Worm (Caenorhabditis elegans): ENCODE data around the gene C45B2.6.

The C45B2.6 gene

DNA sequence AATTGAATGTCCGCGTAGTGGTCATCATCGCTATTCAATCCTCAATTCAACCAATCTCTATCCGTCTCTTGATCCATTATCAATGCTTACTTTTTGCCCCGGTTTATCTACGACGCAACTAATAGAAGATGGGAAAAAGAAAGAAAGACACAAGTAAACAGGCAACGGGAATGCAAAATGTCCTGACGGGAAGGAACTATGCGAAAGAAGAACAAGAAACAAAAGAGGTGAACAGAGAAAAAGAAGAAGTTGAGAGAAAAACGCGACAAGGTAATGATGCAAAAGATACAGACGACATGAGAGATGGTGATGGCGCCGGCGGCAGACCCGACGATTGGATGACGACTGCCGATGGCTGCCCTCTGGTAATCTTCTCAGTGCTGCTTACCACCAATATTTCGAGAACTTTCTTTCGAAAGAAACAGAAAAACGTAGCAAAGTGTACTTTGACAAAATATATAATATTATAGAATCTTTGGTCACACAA, 10.6 kb upstream of the C45B2.6 start (continued):
- peak; percentile 56 for TF ChIP-seq gmeb-1 (tag; optimal IDR thresholded peaks at IDR 0.05)
- no peak for TF ChIP-seq skn-1 (tag; optimal IDR thresholded peaks at IDR 0.05)
- no peak for TF ChIP-seq elt-1 (tag; optimal IDR thresholded peaks at IDR 0.05)
- TF ChIP-seq ztf-11 (tag; optimal IDR thresholded peaks at IDR 0.05): no peak
- no peak for TF ChIP-seq dmd-4 (tag; optimal IDR thresholded peaks at IDR 0.05)
- peak; percentile 82 for TF ChIP-seq crh-2 (tag; optimal IDR thresholded peaks at IDR 0.05)
- no peak for TF ChIP-seq nhr-12 (tag; optimal IDR thresholded peaks at IDR 0.05)
- TF ChIP-seq ZK546.5 (tag; optimal IDR thresholded peaks at IDR 0.05): no peak
- no peak for TF ChIP-seq nhr-23 (tag; optimal IDR thresholded peaks at IDR 0.05)
- TF ChIP-seq alr-1 (tag; optimal IDR thresholded peaks at IDR 0.05): no peak
- TF ChIP-seq unc-62 (GFP tag; optimal IDR thresholded peaks at IDR 0.05): no peak
- no peak for TF ChIP-seq zag-1 (tag; optimal IDR thresholded peaks at IDR 0.05)
- TF ChIP-seq peb-1 (tag; optimal IDR thresholded peaks at IDR 0.05): no peak
- peak; percentile 75 for TF ChIP-seq ama-1 (optimal IDR thresholded peaks at IDR 0.05)
- no peak for TF ChIP-seq nhr-11 (tag; optimal IDR thresholded peaks at IDR 0.05)
- peak; percentile 83 for TF ChIP-seq nhr-21 (tag; optimal IDR thresholded peaks at IDR 0.05)
- peak; percentile 94 for TF ChIP-seq nhr-129 (tag; optimal IDR thresholded peaks at IDR 0.05)
- peak; percentile 59 for TF ChIP-seq blmp-1 (tag; optimal IDR thresholded peaks at IDR 0.05; ENCODE audit: insufficient read depth)
- no peak for TF ChIP-seq ztf-1 (GFP tag; conservative IDR thresholded peaks at IDR 0.05)

DNA sequence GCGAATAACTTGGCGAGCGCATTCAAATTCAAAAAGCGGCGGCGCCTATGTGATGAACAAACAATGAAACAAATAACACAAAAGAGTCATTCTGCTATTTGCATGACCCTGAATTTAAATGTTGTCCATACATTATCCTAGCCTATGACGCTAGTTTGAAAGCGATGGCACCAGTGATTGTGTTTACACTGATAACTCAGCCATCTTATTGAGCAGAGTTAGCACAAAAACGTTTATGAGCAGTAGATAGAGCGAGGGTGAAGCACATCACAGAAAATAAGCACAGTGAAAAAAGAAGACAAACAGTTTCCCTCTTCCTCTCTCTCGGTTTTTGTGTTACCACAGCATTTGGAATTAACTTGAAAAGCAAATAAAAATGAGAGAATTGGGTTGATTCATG, 9.4 kb upstream of the C45B2.6 start:
- TF ChIP-seq elt-3 (tag; optimal IDR thresholded peaks at IDR 0.05) (no peak), lin-39 (tag; optimal IDR thresholded peaks at IDR 0.05) (no peak), zag-1 (tag; optimal IDR thresholded peaks at IDR 0.05) (no peak), crh-2 (tag; optimal IDR thresholded peaks at IDR 0.05) (peak; percentile 1), ztf-1 (GFP tag; conservative IDR thresholded peaks at IDR 0.05) (no peak), nhr-6 (tag; optimal IDR thresholded peaks at IDR 0.05) (no peak), lsy-2 (tag; optimal IDR thresholded peaks at IDR 0.05) (no peak), blmp-1 (tag; optimal IDR thresholded peaks at IDR 0.05; ENCODE audit: insufficient read depth) (no peak), ztf-4 (tag; optimal IDR thresholded peaks at IDR 0.05) (no peak), F13H6.1 (tag; optimal IDR thresholded peaks at IDR 0.05) (peak; percentile 39), nhr-11 (tag; optimal IDR thresholded peaks at IDR 0.05) (no peak), lin-11 (tag; optimal IDR thresholded peaks at IDR 0.05) (no peak), mab-5 (tag; optimal IDR thresholded peaks at IDR 0.05) (no peak), ztf-11 (tag; optimal IDR thresholded peaks at IDR 0.05) (no peak), unc-55 (GFP tag; optimal IDR thresholded peaks at IDR 0.05) (no peak), peb-1 (tag; optimal IDR thresholded peaks at IDR 0.05) (no peak), snpc-4 (tag; optimal IDR thresholded peaks at IDR 0.05) (no peak), sma-9 (GFP tag; optimal IDR thresholded peaks at IDR 0.05) (no peak), sma-9 (tag; optimal IDR thresholded peaks at IDR 0.05) (no peak), gmeb-1 (tag; optimal IDR thresholded peaks at IDR 0.05) (no peak), sem-4 (tag; optimal IDR thresholded peaks at IDR 0.05) (no peak), ZK546.5 (tag; optimal IDR thresholded peaks at IDR 0.05) (no peak), nhr-25 (tag; optimal IDR thresholded peaks at IDR 0.05) (no peak), nhr-129 (tag; optimal IDR thresholded peaks at IDR 0.05) (peak; percentile 34), nhr-21 (tag; optimal IDR thresholded peaks at IDR 0.05) (no peak), egl-27 (tag; optimal IDR thresholded peaks at IDR 0.05) (no peak), nhr-237 (tag; optimal IDR thresholded peaks at IDR 0.05) (no peak), mbf-1 (tag; optimal IDR thresholded peaks at IDR 0.05) (no peak)

DNA sequence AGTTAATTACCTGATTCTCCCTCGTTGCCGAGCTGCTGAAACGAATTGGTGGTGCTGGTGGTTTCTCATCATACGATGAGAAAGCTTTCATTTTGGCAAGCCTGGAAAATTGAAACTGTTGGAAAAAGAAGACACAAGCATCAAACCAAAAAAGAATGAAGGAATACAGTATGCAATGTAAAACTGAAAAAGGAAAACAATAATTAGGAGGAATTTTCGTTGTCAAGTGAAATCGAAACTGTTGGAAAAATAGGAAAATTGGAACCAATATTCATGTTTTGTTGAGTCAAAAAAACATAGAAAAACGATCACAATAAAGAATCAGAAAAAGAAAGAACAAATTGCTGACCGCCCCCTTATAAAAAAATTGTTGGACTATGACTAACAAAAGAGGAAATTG, 4.2 kb upstream of the C45B2.6 start, which contains the start of gene pak-1:
Gene pak-1 (minus strand): TSS at position 101 of the 400 bp plus-strand sequence.
- no peak for TF ChIP-seq snpc-4 (tag; optimal IDR thresholded peaks at IDR 0.05)
- TF ChIP-seq nhr-23 (tag; optimal IDR thresholded peaks at IDR 0.05): no peak

DNA sequence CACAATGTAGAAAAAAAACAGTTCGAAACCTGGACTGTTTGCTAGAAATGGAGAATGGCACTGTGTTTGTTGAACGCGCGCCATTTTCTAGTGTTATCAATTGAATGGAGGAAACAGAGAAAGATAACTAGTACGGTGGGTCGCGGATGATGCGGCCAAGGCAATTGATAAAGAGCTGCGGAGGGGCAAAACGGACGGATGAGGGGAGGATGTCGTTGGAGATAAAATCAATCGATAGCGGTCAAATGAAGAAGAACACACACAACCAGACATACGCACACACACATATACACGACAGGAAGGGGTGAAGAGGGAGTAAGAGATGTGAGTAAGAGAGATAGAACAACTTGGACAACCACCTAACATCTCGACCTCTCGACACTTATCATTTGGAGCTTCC, 2.6 kb upstream of the C45B2.6 start:
- TF ChIP-seq fos-1 (tag; optimal IDR thresholded peaks at IDR 0.05) (peak; percentile 56), ceh-82 (tag; optimal IDR thresholded peaks at IDR 0.05) (no peak), blmp-1 (tag; optimal IDR thresholded peaks at IDR 0.05; ENCODE audit: insufficient read depth) (no peak), sma-3 (GFP tag; optimal IDR thresholded peaks at IDR 0.05) (peak; percentile 38), nhr-129 (tag; optimal IDR thresholded peaks at IDR 0.05) (peak; percentile 45), skn-1 (tag; optimal IDR thresholded peaks at IDR 0.05) (no peak), F13H6.1 (tag; optimal IDR thresholded peaks at IDR 0.05) (no peak), lsy-2 (tag; optimal IDR thresholded peaks at IDR 0.05) (peak in 1 of 2 experiments; percentile 20), zag-1 (tag; optimal IDR thresholded peaks at IDR 0.05) (no peak), sem-4 (tag; optimal IDR thresholded peaks at IDR 0.05) (no peak), mab-5 (tag; optimal IDR thresholded peaks at IDR 0.05) (no peak), nhr-21 (tag; optimal IDR thresholded peaks at IDR 0.05) (peak; percentile 37)

Measured in whole organism, L2 larva.